Fruit fly (Drosophila melanogaster) whole organism, pupa: ENCODE data around the gene CG1529.
A peak's percentile ranks its signal among the peaks of the same experiment; 100 is the strongest.

Experiments used
- CG10348 ChIP-seq: fragments of 200-800 bp; sonication (Bioruptor generic); IDR thresholded peaks from 2 replicates; pipeline ENCODE4 v1.3.6; 2022; ENCODE audit warnings: missing biosample characterization, missing genetic modification characterization
- CG32121 ChIP-seq: fragments of 200-800 bp; sonication (Bioruptor generic); IDR thresholded peaks from 2 replicates; pipeline ENCODE4 v1.3.6; 2022; ENCODE audit warnings: missing biosample characterization, missing genetic modification characterization
- CG34367 ChIP-seq: fragments of 200-800 bp; sonication (Bioruptor generic); optimal IDR thresholded peaks from 2 replicates; lab custom pipeline; 2018; ENCODE audit warnings: missing biosample characterization, mild to moderate bottlenecking, missing genetic modification characterization
- CG8159 ChIP-seq: fragments of 200-800 bp; sonication (Bioruptor generic); optimal IDR thresholded peaks from 3 replicates; lab custom pipeline; 2018; ENCODE audit warnings: missing biosample characterization, mild to moderate bottlenecking, missing genetic modification characterization, moderate library complexity
- CG8301 ChIP-seq: fragments of 200-800 bp; sonication (Bioruptor generic); optimal IDR thresholded peaks from 2 replicates; lab custom pipeline; 2018; ENCODE audit warnings: missing biosample characterization, mild to moderate bottlenecking, missing genetic modification characterization
- EcR ChIP-seq: fragments of 200-800 bp; sonication (Bioruptor generic); optimal IDR thresholded peaks from 3 replicates; lab custom pipeline; 2019; ENCODE audit warnings: missing biosample characterization, missing genetic modification characterization, mild to moderate bottlenecking, moderate library complexity, missing genetic modification reagents
- Pif1A ChIP-seq: fragments of 200-800 bp; sonication (Bioruptor generic); optimal IDR thresholded peaks from 3 replicates; lab custom pipeline; 2016; ENCODE audit warnings: missing biosample characterization, missing genetic modification characterization
- Pif1B ChIP-seq: fragments of 200-800 bp; sonication (Bioruptor generic); optimal IDR thresholded peaks from 3 replicates; lab custom pipeline; 2016; ENCODE audit warnings: missing biosample characterization, missing genetic modification characterization
- fd96Ca ChIP-seq: fragments of 200-800 bp; sonication (Bioruptor generic); IDR thresholded peaks from 3 replicates; pipeline ENCODE4 v1.3.6; 2022; ENCODE audit warnings: missing biosample characterization, missing genetic modification characterization
- gl ChIP-seq: fragments of 200-800 bp; sonication (Bioruptor generic); optimal IDR thresholded peaks from 2 replicates; lab custom pipeline; 2018; ENCODE audit warnings: missing biosample characterization, mild to moderate bottlenecking, missing genetic modification characterization
- rn ChIP-seq: fragments of 200-800 bp; sonication (Bioruptor generic); IDR thresholded peaks from 2 replicates; pipeline ENCODE4 v1.3.6; 2022; ENCODE audit warnings: missing biosample characterization, missing genetic modification characterization

DNA sequence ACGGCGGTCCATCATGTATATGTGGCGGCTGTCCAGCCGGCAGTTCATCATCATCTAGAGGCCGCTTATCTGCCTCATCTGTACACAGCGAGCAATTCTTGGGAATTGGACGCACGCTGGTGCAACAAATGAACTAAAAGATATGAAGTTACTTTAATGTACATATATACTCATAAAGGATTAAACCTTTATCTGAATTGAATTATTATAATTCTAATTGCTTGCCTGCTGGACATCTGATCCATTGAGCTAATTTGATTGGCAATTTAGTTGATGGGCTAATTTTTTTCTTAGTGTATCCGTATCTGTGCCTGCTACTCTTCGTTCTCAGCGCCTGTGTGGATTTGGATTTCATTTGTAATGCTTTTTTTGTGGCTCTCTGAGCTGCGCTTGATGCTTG is 41.2 kb upstream of the CG1529 start:
- TF ChIP-seq Pif1A (GFP tag; lab: Kevin White, UChicago) (peak; percentile 88), CG8301 (peak; percentile 93), CG34367 (tag; lab: Kevin White, UChicago) (peak; percentile 88), EcR (GFP tag; lab: Kevin White, UChicago) (peak; percentile 89), CG10348 (GFP tag; lab: Robert Waterston, UW) (peak; percentile 66; the same call in 1 of the 2 replicates), Pif1B (GFP tag; lab: Kevin White, UChicago) (peak; percentile 87), fd96Ca (GFP tag; lab: Robert Waterston, UW) (peak; percentile 92), CG8159 (tag; lab: Kevin White, UChicago) (peak; percentile 91), CG32121 (GFP tag; lab: Robert Waterston, UW) (peak; percentile 92), rn (0 out of 2 replicates have a peak, but pooled peaks have one; percentile 45), gl (tag; lab: Kevin White, UChicago) (peak; percentile 82)
